Worm (Caenorhabditis elegans) whole organism, early embryonic: Measurements from ENCODE around the gene cnp-2.

Experiments
- B0310.2 ChIP-seq: sonication (generic microtip); optimal IDR thresholded peaks from 2 replicates; lab custom pipeline; 2016; ENCODE audit warnings: mild to moderate bottlenecking, missing genetic modification characterization, missing compliant biosample characterization
- F13C5.2 ChIP-seq: sonication (generic microtip); optimal IDR thresholded peaks from 2 replicates; lab custom pipeline; 2017; ENCODE audit warnings: mild to moderate bottlenecking, missing genetic modification characterization, inconsistent platforms, missing compliant biosample characterization
- aly-1 ChIP-seq: sonication (generic microtip); optimal IDR thresholded peaks from 2 replicates; lab custom pipeline; 2016; ENCODE audit warnings: missing genetic modification characterization, missing compliant biosample characterization
- ama-1 ChIP-seq: fragments of 150-350 bp; optimal IDR thresholded peaks from 2 replicates; lab custom pipeline; 2014
- ceh-13 ChIP-seq: fragments of 200-800 bp; sonication (Bioruptor generic); optimal IDR thresholded peaks from 2 replicates; lab custom pipeline; 2018; ENCODE audit warnings: mild to moderate bottlenecking, missing genetic modification characterization, missing compliant biosample characterization
- ceh-36 ChIP-seq: sonication (generic microtip); optimal IDR thresholded peaks from 2 replicates; lab custom pipeline; 2016; ENCODE audit warnings: missing genetic modification characterization, inconsistent platforms, missing compliant biosample characterization
- ets-7 ChIP-seq: sonication (generic microtip); optimal IDR thresholded peaks from 2 replicates; lab custom pipeline; 2016; ENCODE audit warnings: missing genotype, missing genetic modification characterization, missing compliant biosample characterization
- flt-1 ChIP-seq: fragments of 200-800 bp; sonication (Bioruptor generic); IDR thresholded peaks from 2 replicates; pipeline ENCODE4 v1.3.6; 2022; ENCODE audit warnings: missing genetic modification characterization, missing compliant biosample characterization
- hmbx-1 ChIP-seq: sonication (generic microtip); optimal IDR thresholded peaks from 2 replicates; lab custom pipeline; 2016; ENCODE audit warnings: mild to moderate bottlenecking, missing genetic modification characterization, missing compliant biosample characterization
- hmg-4 ChIP-seq: fragments of 200-800 bp; sonication (Bioruptor generic); optimal IDR thresholded peaks from 2 replicates; lab custom pipeline; 2018; ENCODE audit warnings: mild to moderate bottlenecking, missing genetic modification characterization, missing compliant biosample characterization
- hnd-1 ChIP-seq: sonication (generic microtip); optimal IDR thresholded peaks from 2 replicates; lab custom pipeline; 2016; ENCODE audit warnings: missing genetic modification characterization, missing compliant biosample characterization
- pes-1 ChIP-seq: fragments of 200-800 bp; sonication (Bioruptor generic); IDR thresholded peaks from 2 replicates; pipeline ENCODE4 v1.3.6; 2022; ENCODE audit warnings: missing genetic modification reagents, missing genetic modification characterization, missing compliant biosample characterization
- scrt-1 ChIP-seq: fragments of 200-800 bp; sonication (Bioruptor generic); IDR thresholded peaks from 2 replicates; pipeline ENCODE4 v1.3.6; 2022; ENCODE audit warnings: missing genetic modification characterization, missing compliant biosample characterization
- sea-1 ChIP-seq: fragments of 200-800 bp; sonication (Bioruptor generic); conservative IDR thresholded peaks from 2 replicates; pipeline ENCODE4 v1.3.6; 2022; ENCODE audit warnings: missing genetic modification characterization, missing compliant biosample characterization
- tbx-11 ChIP-seq: fragments of 200-800 bp; sonication (Bioruptor generic); IDR thresholded peaks from 2 replicates; pipeline ENCODE4 v1.3.6; 2022; ENCODE audit warnings: missing genetic modification characterization, missing compliant biosample characterization
- tbx-37 ChIP-seq: fragments of 200-800 bp; sonication (Bioruptor generic); conservative IDR thresholded peaks from 2 replicates; pipeline ENCODE4 v1.3.6; 2022; ENCODE audit warnings: missing genetic modification reagents, missing genetic modification characterization, missing compliant biosample characterization
- tra-4 ChIP-seq: sonication (generic microtip); optimal IDR thresholded peaks from 2 replicates; lab custom pipeline; 2017; ENCODE audit warnings: missing genetic modification characterization, missing compliant biosample characterization

The cnp-2 gene

ce11 chrII:12787831-12788248 lies 27.2 kb downstream of the cnp-2 start, which contains the start of gene alkb-7:
TSS of gene alkb-7 (minus strand) at chrII:12788153.
- TF ChIP-seq ets-7 (tag; lab: Kevin White, UChicago) (no peak), B0310.2 (tag; lab: Kevin White, UChicago) (peak; percentile 24), F13C5.2 (peak; percentile 14), ama-1 (lab: Kevin White, UChicago) (peak; percentile 79), hmbx-1 (no peak), ceh-36 (no peak), pes-1 (GFP tag; lab: Robert Waterston, UW) (0 out of 2 replicates have a peak, but pooled peaks have one; percentile 20), tra-4 (peak; percentile 22)

- peak; percentile 49 for TF ChIP-seq aly-1 (tag; lab: Kevin White, UChicago)
- no peak for TF ChIP-seq ama-1 (lab: Kevin White, UChicago)
These were observed 28.9 kb downstream of the cnp-2 start for ce11 chrII:12789497-12789896.

- TF ChIP-seq hmbx-1: no peak
- TF ChIP-seq tbx-37 (GFP tag; lab: Robert Waterston, UW): no peak
- TF ChIP-seq F13C5.2: no peak
- TF ChIP-seq B0310.2 (tag; lab: Kevin White, UChicago): no peak
- no peak for TF ChIP-seq ceh-36
- no peak for TF ChIP-seq ceh-13
- no peak for TF ChIP-seq tra-4
- no peak for TF ChIP-seq hnd-1 (tag; lab: Kevin White, UChicago)
- TF ChIP-seq tbx-11: no peak
- no peak for TF ChIP-seq scrt-1 (GFP tag; lab: Robert Waterston, UW)
- TF ChIP-seq pes-1 (GFP tag; lab: Robert Waterston, UW): no peak
- no peak for TF ChIP-seq aly-1 (tag; lab: Kevin White, UChicago)
- no peak for TF ChIP-seq ama-1 (lab: Kevin White, UChicago)
- no peak for TF ChIP-seq ets-7 (tag; lab: Kevin White, UChicago)
- TF ChIP-seq sea-1: no peak
- no peak for TF ChIP-seq flt-1 (GFP tag; lab: Robert Waterston, UW)
- TF ChIP-seq hmg-4 (GFP tag; lab: Kevin White, UChicago): no peak
These were observed 29.8 kb downstream of the cnp-2 start for ce11 chrII:12790392-12790791.

ce11 chrII:12795188-12795587 lies 34.6 kb downstream of the cnp-2 start:
- no peak for TF ChIP-seq hmg-4 (GFP tag; lab: Kevin White, UChicago)
- TF ChIP-seq hnd-1 (tag; lab: Kevin White, UChicago): no peak
- no peak for TF ChIP-seq B0310.2 (tag; lab: Kevin White, UChicago)
- TF ChIP-seq F13C5.2: no peak
- TF ChIP-seq ets-7 (tag; lab: Kevin White, UChicago): no peak
- no peak for TF ChIP-seq ceh-36
- no peak for TF ChIP-seq pes-1 (GFP tag; lab: Robert Waterston, UW)
- no peak for TF ChIP-seq hmbx-1
- TF ChIP-seq ama-1 (lab: Kevin White, UChicago): no peak
- TF ChIP-seq scrt-1 (GFP tag; lab: Robert Waterston, UW): no peak
- TF ChIP-seq tbx-37 (GFP tag; lab: Robert Waterston, UW): no peak
- TF ChIP-seq tra-4: no peak
- no peak for TF ChIP-seq tbx-11
- TF ChIP-seq sea-1: no peak
- TF ChIP-seq aly-1 (tag; lab: Kevin White, UChicago): no peak
- no peak for TF ChIP-seq flt-1 (GFP tag; lab: Robert Waterston, UW)
- no peak for TF ChIP-seq ceh-13

- TF ChIP-seq B0310.2 (tag; lab: Kevin White, UChicago): no peak
- TF ChIP-seq hmbx-1: no peak
- no peak for TF ChIP-seq tbx-37 (GFP tag; lab: Robert Waterston, UW)
- no peak for TF ChIP-seq ets-7 (tag; lab: Kevin White, UChicago)
- TF ChIP-seq ceh-36: no peak
- no peak for TF ChIP-seq flt-1 (GFP tag; lab: Robert Waterston, UW)
- TF ChIP-seq sea-1: no peak
- TF ChIP-seq tra-4: no peak
- no peak for TF ChIP-seq hnd-1 (tag; lab: Kevin White, UChicago)
- no peak for TF ChIP-seq ceh-13
These were observed 35.5 kb downstream of the cnp-2 start, which contains the start of gene cpt-1 for ce11 chrII:12796040-12796502. TSS of gene cpt-1 (minus strand) at chrII:12796452.

- TF ChIP-seq scrt-1 (GFP tag; lab: Robert Waterston, UW) (no peak), F13C5.2 (no peak), aly-1 (tag; lab: Kevin White, UChicago) (no peak), tbx-11 (no peak), hmg-4 (GFP tag; lab: Kevin White, UChicago) (no peak), ets-7 (tag; lab: Kevin White, UChicago) (no peak), hmbx-1 (no peak), sea-1 (no peak), ceh-36 (no peak), flt-1 (GFP tag; lab: Robert Waterston, UW) (no peak), tbx-37 (GFP tag; lab: Robert Waterston, UW) (no peak), tra-4 (no peak), B0310.2 (tag; lab: Kevin White, UChicago) (no peak), hnd-1 (tag; lab: Kevin White, UChicago) (no peak), ama-1 (lab: Kevin White, UChicago) (no peak)
These were observed 36.7 kb downstream of the cnp-2 start for ce11 chrII:12797211-12797794.

ce11 chrII:12798814-12799213 lies 38.2 kb downstream of the cnp-2 start:
- TF ChIP-seq scrt-1 (GFP tag; lab: Robert Waterston, UW) (no peak), ets-7 (tag; lab: Kevin White, UChicago) (no peak), hnd-1 (tag; lab: Kevin White, UChicago) (no peak), tbx-37 (GFP tag; lab: Robert Waterston, UW) (no peak), tbx-11 (no peak), B0310.2 (tag; lab: Kevin White, UChicago) (no peak), aly-1 (tag; lab: Kevin White, UChicago) (no peak), tra-4 (no peak), hmbx-1 (no peak), F13C5.2 (no peak), pes-1 (GFP tag; lab: Robert Waterston, UW) (no peak), hmg-4 (GFP tag; lab: Kevin White, UChicago) (no peak)
